Worm (Caenorhabditis elegans) whole organism, L4 larva: ENCODE measurements around the gene let-711.

Source experiments
- D1046.2 ChIP-seq: fragments of 200-800 bp; sonication (Bioruptor generic); IDR thresholded peaks from 2 replicates; pipeline ENCODE4 v1.3.6; 2022; ENCODE audit warnings: missing genetic modification characterization, missing compliant biosample characterization
- R02D3.7 ChIP-seq: fragments of 150-350 bp; sonication (generic microtip); optimal IDR thresholded peaks from 3 replicates; lab custom pipeline; 2014; ENCODE audit warnings: missing biosample characterization, missing genetic modification characterization
- Y5F2A.4 ChIP-seq: fragments of 200-800 bp; sonication (Bioruptor generic); optimal IDR thresholded peaks from 2 replicates; lab custom pipeline; 2018; ENCODE audit warnings: mild to moderate bottlenecking, missing genetic modification characterization, missing compliant biosample characterization
- Y75B8A.6 ChIP-seq: fragments of 200-800 bp; sonication (Bioruptor generic); IDR thresholded peaks from 2 replicates; pipeline ENCODE4 v1.3.6; 2022; ENCODE audit warnings: missing genetic modification reagents, missing genetic modification characterization, missing compliant biosample characterization
- aha-1 ChIP-seq: fragments of 150-350 bp; peaks from one replicate; lab custom pipeline; 2014; ENCODE audit warnings: missing biosample characterization, missing genetic modification characterization
- aly-2 ChIP-seq: sonication (generic microtip); optimal IDR thresholded peaks from 2 replicates; lab custom pipeline; 2018; ENCODE audit warnings: missing biosample characterization, missing genetic modification characterization
- ama-1 ChIP-seq: fragments of 150-350 bp; optimal IDR thresholded peaks from 2 replicates; lab custom pipeline; 2014; ENCODE audit warnings: inconsistent platforms, mixed read lengths
- arid-1 ChIP-seq: fragments of 200-800 bp; sonication (Bioruptor generic); conservative IDR thresholded peaks from 2 replicates; pipeline ENCODE4 v1.3.6; 2022; ENCODE audit warnings: missing genetic modification reagents, missing genetic modification characterization, missing compliant biosample characterization
- attf-4 ChIP-seq: sonication (generic microtip); optimal IDR thresholded peaks from 3 replicates; lab custom pipeline; 2017; ENCODE audit warnings: missing biosample characterization, missing genetic modification characterization
- ceh-28 ChIP-seq: fragments of 150-350 bp; optimal IDR thresholded peaks from 2 replicates; lab custom pipeline; 2014; ENCODE audit warnings: missing biosample characterization, missing genetic modification reagents, missing genetic modification characterization
- ceh-82 ChIP-seq: sonication (generic microtip); optimal IDR thresholded peaks from 2 replicates; lab custom pipeline; 2017; ENCODE audit warnings: missing biosample characterization, missing genetic modification characterization
- cey-2 ChIP-seq: sonication (generic microtip); optimal IDR thresholded peaks from 3 replicates; lab custom pipeline; 2017; ENCODE audit warnings: missing genetic modification characterization, mild to moderate bottlenecking, missing compliant biosample characterization, antibody characterized with exemption, borderline replicate concordance; ENCODE audit not compliant: insufficient read depth
- ctbp-1 ChIP-seq: fragments of 200-800 bp; sonication (Bioruptor generic); IDR thresholded peaks from 2 replicates; pipeline ENCODE4 v1.3.6; 2022; ENCODE audit warnings: missing genetic modification reagents, missing genetic modification characterization, missing compliant biosample characterization
- daf-12 ChIP-seq: fragments of 150-350 bp; optimal IDR thresholded peaks from 2 replicates; lab custom pipeline; 2014; ENCODE audit warnings: missing biosample characterization, missing genetic modification reagents, missing genetic modification characterization
- daf-16 ChIP-seq, 3 experiments: sonication (generic microtip); optimal IDR thresholded peaks; 2 replicates each; lab custom pipeline; 2016 to 2017; ENCODE audit warnings: missing genetic modification characterization in 3 of 3, missing genetic modification reagents in 3 of 3, mild to moderate bottlenecking in 2 of 3, missing compliant biosample characterization in 2 of 3, missing biosample characterization in 1 of 3, moderate library complexity in 1 of 3
- daf-19 ChIP-seq: fragments of 200-800 bp; sonication (Bioruptor generic); conservative IDR thresholded peaks from 2 replicates; pipeline ENCODE4 v1.3.6; 2022; ENCODE audit warnings: missing genetic modification characterization, missing compliant biosample characterization
- dmd-9 ChIP-seq: fragments of 200-800 bp; sonication (Bioruptor generic); IDR thresholded peaks from 2 replicates; pipeline ENCODE4 v1.3.6; 2022; ENCODE audit warnings: missing genetic modification reagents, missing genetic modification characterization, missing compliant biosample characterization
- dpl-1 ChIP-seq: fragments of 150-350 bp; optimal IDR thresholded peaks from 2 replicates; lab custom pipeline; 2014; ENCODE audit warnings: missing biosample characterization, missing genetic modification reagents, missing genetic modification characterization
- dve-1 ChIP-seq: sonication (generic microtip); optimal IDR thresholded peaks from 2 replicates; lab custom pipeline; 2017; ENCODE audit warnings: antibody characterized with exemption, mild to moderate bottlenecking, missing genetic modification characterization, missing compliant biosample characterization; ENCODE audit not compliant: insufficient read depth
- egl-43 ChIP-seq: fragments of 200-800 bp; sonication (Bioruptor generic); IDR thresholded peaks from 2 replicates; pipeline ENCODE4 v1.3.6; 2022; ENCODE audit warnings: missing genetic modification reagents, missing genetic modification characterization, missing compliant biosample characterization
- fkh-10 ChIP-seq: fragments of 150-350 bp; optimal IDR thresholded peaks from 2 replicates; lab custom pipeline; 2014; ENCODE audit warnings: missing biosample characterization, missing genetic modification reagents, missing genetic modification characterization
- fos-1 ChIP-seq: fragments of 150-350 bp; optimal IDR thresholded peaks from 2 replicates; lab custom pipeline; 2014; ENCODE audit warnings: missing biosample characterization, missing genetic modification characterization
- hif-1 ChIP-seq, 2 experiments: sonication (generic microtip); optimal IDR thresholded peaks; 2 replicates each; lab custom pipeline; 2016 to 2017; ENCODE audit warnings: missing compliant biosample characterization in 2 of 2, missing genetic modification characterization in 2 of 2, missing genetic modification reagents in 2 of 2, missing genotype in 2 of 2, mild to moderate bottlenecking in 1 of 2
- hlh-11 ChIP-seq: fragments of 200-800 bp; sonication (Bioruptor generic); optimal IDR thresholded peaks from 2 replicates; lab custom pipeline; 2018; ENCODE audit warnings: mild to moderate bottlenecking, missing genetic modification characterization, missing compliant biosample characterization
- hlh-30 ChIP-seq: sonication (generic microtip); optimal IDR thresholded peaks from 2 replicates; lab custom pipeline; 2017; ENCODE audit warnings: antibody characterized with exemption, mild to moderate bottlenecking, missing genetic modification characterization, missing compliant biosample characterization; ENCODE audit not compliant: insufficient read depth
- jun-1 ChIP-seq: fragments of 150-350 bp; optimal IDR thresholded peaks from 2 replicates; lab custom pipeline; 2014; ENCODE audit warnings: missing biosample characterization, missing genetic modification reagents, missing genetic modification characterization
- lin-1 ChIP-seq: fragments of 200-800 bp; sonication (Bioruptor generic); IDR thresholded peaks from 2 replicates; pipeline ENCODE4 v1.3.6; 2022; ENCODE audit warnings: missing genetic modification reagents, missing genetic modification characterization, missing compliant biosample characterization
- lin-29 ChIP-seq: fragments of 200-800 bp; sonication (Bioruptor generic); IDR thresholded peaks from 2 replicates; pipeline ENCODE4 v1.3.6; 2022; ENCODE audit warnings: missing genetic modification reagents, missing genetic modification characterization, missing compliant biosample characterization
- lin-39 ChIP-seq: fragments of 150-350 bp; optimal IDR thresholded peaks from 2 replicates; lab custom pipeline; 2014; ENCODE audit warnings: missing biosample characterization, missing genetic modification reagents, missing genetic modification characterization
- lsy-2 ChIP-seq, 2 experiments: fragments of 150-350 bp in 1 of 2; sonication (generic microtip) in 1 of 2; optimal IDR thresholded peaks; 2 replicates each; lab custom pipeline; 2014 to 2017; ENCODE audit warnings: missing biosample characterization in 2 of 2, missing genetic modification characterization in 2 of 2
- madf-5 ChIP-seq, 2 experiments: fragments of 200-800 bp; sonication (Bioruptor generic); IDR thresholded peaks; 2 replicates each; pipeline ENCODE4 v1.3.6; 2022; ENCODE audit warnings: missing compliant biosample characterization in 2 of 2, missing genetic modification characterization in 2 of 2
- mdt-29 ChIP-seq: fragments of 200-800 bp; sonication (Bioruptor generic); IDR thresholded peaks from 2 replicates; pipeline ENCODE4 v1.3.6; 2022; ENCODE audit warnings: missing genetic modification reagents, missing genetic modification characterization, missing compliant biosample characterization
- mes-2 ChIP-seq: sonication (generic microtip); optimal IDR thresholded peaks from 2 replicates; lab custom pipeline; 2016; ENCODE audit warnings: missing genotype, mild to moderate bottlenecking, missing genetic modification characterization, missing compliant biosample characterization; ENCODE audit not compliant: poor library complexity, severe bottlenecking
- nhr-102 ChIP-seq: sonication (generic microtip); optimal IDR thresholded peaks from 2 replicates; lab custom pipeline; 2016; ENCODE audit warnings: mild to moderate bottlenecking, missing genetic modification characterization, moderate library complexity, missing compliant biosample characterization
- nhr-11 ChIP-seq: fragments of 150-350 bp; optimal IDR thresholded peaks from 2 replicates; lab custom pipeline; 2014; ENCODE audit warnings: missing biosample characterization, missing genetic modification characterization
- nhr-25 ChIP-seq: sonication (generic microtip); optimal IDR thresholded peaks from 2 replicates; lab custom pipeline; 2017; ENCODE audit warnings: missing genetic modification characterization, mild to moderate bottlenecking, missing compliant biosample characterization, antibody characterized with exemption, moderate library complexity, borderline replicate concordance; ENCODE audit not compliant: insufficient read depth
- nhr-41 ChIP-seq: fragments of 200-800 bp; sonication (Bioruptor generic); IDR thresholded peaks from 2 replicates; pipeline ENCODE4 v1.3.6; 2022; ENCODE audit warnings: missing genetic modification reagents, missing genetic modification characterization, missing compliant biosample characterization
- nhr-6 ChIP-seq: fragments of 150-350 bp; optimal IDR thresholded peaks from 2 replicates; lab custom pipeline; 2014; ENCODE audit warnings: missing biosample characterization, missing genetic modification characterization
- nhr-76 ChIP-seq: fragments of 150-350 bp; optimal IDR thresholded peaks from 2 replicates; lab custom pipeline; 2014; ENCODE audit warnings: missing biosample characterization, missing genetic modification characterization
- pha-4 ChIP-seq, 2 experiments: fragments of 150-350 bp in 1 of 2; fragments of 200-800 bp in 1 of 2; sonication (Bioruptor generic) in 1 of 2; IDR thresholded peaks in 1 of 2; optimal IDR thresholded peaks in 1 of 2; 2 replicates each; pipeline versions ENCODE4 v1.3.6 to Lab custom; 2014 to 2022; ENCODE audit warnings: missing genetic modification characterization in 2 of 2, missing genetic modification reagents in 2 of 2, missing biosample characterization in 1 of 2, missing compliant biosample characterization in 1 of 2
- php-3 ChIP-seq: fragments of 200-800 bp; sonication (Bioruptor generic); IDR thresholded peaks from 2 replicates; pipeline ENCODE4 v1.3.6; 2022; ENCODE audit warnings: missing genetic modification reagents, missing genetic modification characterization, missing compliant biosample characterization
- snpc-4 ChIP-seq: fragments of 150-350 bp; optimal IDR thresholded peaks from 2 replicates; lab custom pipeline; 2014; ENCODE audit warnings: missing biosample characterization, missing genetic modification characterization
- spr-1 ChIP-seq: sonication (generic microtip); optimal IDR thresholded peaks from 2 replicates; lab custom pipeline; 2016; ENCODE audit warnings: mild to moderate bottlenecking, missing genetic modification characterization, missing compliant biosample characterization
- tag-97 ChIP-seq: fragments of 200-800 bp; sonication (Bioruptor generic); IDR thresholded peaks from 2 replicates; pipeline ENCODE4 v1.3.6; 2022; ENCODE audit warnings: missing genetic modification characterization, missing compliant biosample characterization
- unc-130 ChIP-seq: sonication (generic microtip); optimal IDR thresholded peaks from 2 replicates; lab custom pipeline; 2016; ENCODE audit warnings: missing genetic modification reagents, missing genetic modification characterization, missing compliant biosample characterization
- unc-39 ChIP-seq: sonication (generic microtip); optimal IDR thresholded peaks from 2 replicates; lab custom pipeline; 2017; ENCODE audit warnings: missing biosample characterization, missing genetic modification characterization
- unc-62 ChIP-seq, 3 experiments: fragments of 150-350 bp in 1 of 3; sonication (generic microtip); optimal IDR thresholded peaks in 2 of 3; peaks in 1 of 3; 1 replicate in 1 of 3; 2 replicates in 2 of 3; lab custom pipeline; 2014 to 2017; ENCODE audit warnings: missing biosample characterization in 3 of 3, missing genetic modification characterization in 3 of 3, missing genetic modification reagents in 3 of 3, missing genotype in 1 of 3
- vab-7 ChIP-seq: fragments of 200-800 bp; sonication (Bioruptor generic); IDR thresholded peaks from 2 replicates; pipeline ENCODE4 v1.3.6; 2022; ENCODE audit warnings: missing genetic modification reagents, missing genetic modification characterization, missing compliant biosample characterization
- zfp-2 ChIP-seq: sonication (generic microtip); optimal IDR thresholded peaks from 2 replicates; lab custom pipeline; 2016; ENCODE audit warnings: mild to moderate bottlenecking, missing genetic modification characterization, missing compliant biosample characterization
- zfp-3 ChIP-seq: fragments of 200-800 bp; sonication (Bioruptor generic); conservative IDR thresholded peaks from 2 replicates; pipeline ENCODE4 v1.3.6; 2022; ENCODE audit warnings: missing genetic modification reagents, missing genetic modification characterization, missing compliant biosample characterization

The let-711 gene

ce11 chrIII:6978875-6979274, 32.4 kb downstream of the let-711 start (continued):
- TF ChIP-seq nhr-102 (tag; lab: Kevin White, UChicago) (no peak), dmd-9 (no peak), jun-1 (no peak), Y75B8A.6 (GFP tag; lab: Robert Waterston, UW) (no peak), hif-1 (tag; optimal IDR thresholded peaks at IDR 0.05; lab: Kevin White, UChicago) (no peak), ama-1 (lab: Kevin White, UChicago) (no peak), cey-2 (tag; lab: Kevin White, UChicago) (no peak), nhr-41 (GFP tag; lab: Robert Waterston, UW) (no peak), daf-16 (GFP tag; optimal IDR thresholded peaks at IDR 0.05; lab: Kevin White, UChicago) (peak in 1 of 2 experiments; percentile 4), daf-16 (tag; optimal IDR thresholded peaks at IDR 0.05; lab: Kevin White, UChicago) (no peak), dpl-1 (GFP tag; lab: Kevin White, UChicago) (peak; percentile 20), aha-1 (tag; lab: Kevin White, UChicago) (peak; percentile 35), R02D3.7 (no peak), aly-2 (no peak), ceh-28 (no peak), hlh-30 (tag; lab: Kevin White, UChicago) (peak; percentile 68), dve-1 (tag; lab: Kevin White, UChicago) (no peak), nhr-6 (tag; lab: Kevin White, UChicago) (no peak), D1046.2 (GFP tag; lab: Robert Waterston, UW) (no peak), vab-7 (GFP tag; lab: Robert Waterston, UW) (no peak), egl-43 (GFP tag; lab: Robert Waterston, UW) (no peak), unc-130 (GFP tag; lab: Kevin White, UChicago) (no peak), madf-5 (GFP tag; IDR thresholded peaks at IDR 0.05; lab: Robert Waterston, UW) (no peak), zfp-3 (GFP tag; lab: Robert Waterston, UW) (no peak), tag-97 (GFP tag; lab: Robert Waterston, UW) (no peak), ceh-82 (tag; lab: Kevin White, UChicago) (no peak), nhr-11 (peak; percentile 40), pha-4 (GFP tag; IDR thresholded peaks at IDR 0.05; lab: Robert Waterston, UW) (no peak), pha-4 (tag; optimal IDR thresholded peaks at IDR 0.05; lab: Kevin White, UChicago) (no peak), snpc-4 (tag; lab: Kevin White, UChicago) (no peak), lsy-2 (tag; optimal IDR thresholded peaks at IDR 0.05; lab: Kevin White, UChicago) (peak; percentile 61 to 87), hlh-11 (tag; lab: Kevin White, UChicago) (peak; percentile 75), nhr-25 (peak; percentile 67), lin-1 (GFP tag; lab: Robert Waterston, UW) (no peak), nhr-76 (tag; lab: Kevin White, UChicago) (no peak), spr-1 (tag; lab: Kevin White, UChicago) (no peak), Y5F2A.4 (GFP tag; lab: Kevin White, UChicago) (no peak), fos-1 (no peak), unc-39 (tag; lab: Kevin White, UChicago) (no peak), arid-1 (no peak), ctbp-1 (GFP tag; lab: Robert Waterston, UW) (peak; percentile 69), lin-29 (GFP tag; lab: Robert Waterston, UW) (no peak), fkh-10 (GFP tag; lab: Kevin White, UChicago) (no peak), attf-4 (tag; lab: Kevin White, UChicago) (no peak), daf-12 (tag; lab: Kevin White, UChicago) (no peak), unc-62 (GFP tag; optimal IDR thresholded peaks at IDR 0.05 in 1 of 2; lab: Kevin White, UChicago) (peak in 1 of 2 experiments; percentile 100), unc-62 (tag; optimal IDR thresholded peaks at IDR 0.05; lab: Kevin White, UChicago) (no peak), mes-2 (tag; lab: Kevin White, UChicago) (peak; percentile 49), php-3 (no peak), lin-39 (tag; lab: Kevin White, UChicago) (no peak), zfp-2 (no peak), mdt-29 (no peak), daf-19 (no peak)
